Worm (Caenorhabditis elegans): ENCODE measurements around the gene Y57A10A.13.

- TF ChIP-seq zag-1 (tag; optimal IDR thresholded peaks at IDR 0.05) = no peak
- no peak for TF ChIP-seq nhr-237 (tag; optimal IDR thresholded peaks at IDR 0.05)
- TF ChIP-seq nhr-19 (GFP tag; conservative IDR thresholded peaks at IDR 0.05) = no peak
- no peak for TF ChIP-seq elt-3 (tag; optimal IDR thresholded peaks at IDR 0.05)
- TF ChIP-seq lsy-2 (tag; optimal IDR thresholded peaks at IDR 0.05) = no peak
- no peak for TF ChIP-seq nhr-11 (tag; optimal IDR thresholded peaks at IDR 0.05)
- TF ChIP-seq unc-62 (GFP tag; optimal IDR thresholded peaks at IDR 0.05) = no peak
- no peak for TF ChIP-seq egl-27 (tag; optimal IDR thresholded peaks at IDR 0.05)
- TF ChIP-seq snu-23 (GFP tag; optimal IDR thresholded peaks at IDR 0.05) = no peak
- TF ChIP-seq fos-1 (tag; optimal IDR thresholded peaks at IDR 0.05) = no peak
- TF ChIP-seq pag-3 (tag; optimal IDR thresholded peaks at IDR 0.05; ENCODE audit: borderline replicate concordance, insufficient read depth) = no peak
- TF ChIP-seq isw-1 (GFP tag; IDR thresholded peaks at IDR 0.05) = no peak
- TF ChIP-seq ztf-11 (tag; optimal IDR thresholded peaks at IDR 0.05) = no peak
- TF ChIP-seq ztf-4 (tag; optimal IDR thresholded peaks at IDR 0.05) = no peak
These were observed 19.9 kb upstream of the Y57A10A.13 start for ce11 chrII:12204617-12205016.

Measured in whole organism, L1 larva.